Fruit fly (Drosophila melanogaster): ENCODE measurements around the gene Coq5.

The Coq5 gene

DNA sequence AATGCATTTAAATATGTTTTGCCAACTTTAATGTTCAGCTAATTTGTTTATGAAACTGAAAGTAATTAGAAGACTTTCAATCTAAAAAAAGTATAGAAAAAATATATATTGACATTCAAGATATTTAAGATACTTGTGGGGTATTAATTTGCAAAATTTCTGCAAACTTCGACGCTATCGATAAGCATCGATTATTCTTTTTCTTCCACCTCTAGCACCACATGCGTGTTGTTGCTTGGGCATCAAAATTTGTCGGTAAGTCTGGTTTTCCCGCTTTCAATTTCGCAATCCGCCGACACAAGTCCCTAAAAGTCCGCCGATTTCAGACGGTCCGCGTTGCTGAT lies 17.8 kb upstream of the Coq5 start, which contains the start of gene REG:
REG (plus strand) TSS at position 188 of the 344 bp plus-strand sequence.
- TF ChIP-seq pan (optimal IDR thresholded peaks at IDR 0.05) (no peak), lola (GFP tag; optimal IDR thresholded peaks at IDR 0.05) (no peak), rgr (GFP tag; optimal IDR thresholded peaks at IDR 0.05) (no peak), Vsx2 (GFP tag; optimal IDR thresholded peaks at IDR 0.05; ENCODE audit: partially characterized antibody) (no peak), Mio (GFP tag; optimal IDR thresholded peaks at IDR 0.05) (no peak), ey (GFP tag; optimal IDR thresholded peaks at IDR 0.05) (no peak), brk (GFP tag; optimal IDR thresholded peaks at IDR 0.05) (no peak), Hr83 (GFP tag; optimal IDR thresholded peaks at IDR 0.05; ENCODE audit: poor library complexity, severe bottlenecking) (no peak), usp (GFP tag; optimal IDR thresholded peaks at IDR 0.05) (no peak), CG9705 (GFP tag; optimal IDR thresholded peaks at IDR 0.05) (no peak), CrebA (GFP tag; optimal IDR thresholded peaks at IDR 0.05; ENCODE audit: borderline replicate concordance) (no peak), Myc (optimal IDR thresholded peaks at IDR 0.05) (no peak), sage (GFP tag; optimal IDR thresholded peaks at IDR 0.05) (no peak), foxo (GFP tag; optimal IDR thresholded peaks at IDR 0.05) (no peak), woc (GFP tag; optimal IDR thresholded peaks at IDR 0.05) (no peak), HLH106 (tag; optimal IDR thresholded peaks at IDR 0.05) (no peak)

- TF ChIP-seq N (GFP tag; optimal IDR thresholded peaks at IDR 0.05): no peak
- no peak for TF ChIP-seq lola (GFP tag; optimal IDR thresholded peaks at IDR 0.05)
- no peak for TF ChIP-seq sage (GFP tag; optimal IDR thresholded peaks at IDR 0.05)
- TF ChIP-seq h (GFP tag; optimal IDR thresholded peaks at IDR 0.05): no peak
- no peak for TF ChIP-seq tai (GFP tag; optimal IDR thresholded peaks at IDR 0.05)
- peak; percentile 24 for TF ChIP-seq brk (GFP tag; optimal IDR thresholded peaks at IDR 0.05)
- no peak for TF ChIP-seq Hnf4 (GFP tag; optimal IDR thresholded peaks at IDR 0.05)
- TF ChIP-seq woc (GFP tag; optimal IDR thresholded peaks at IDR 0.05): no peak
- TF ChIP-seq Myc (optimal IDR thresholded peaks at IDR 0.05): peak; percentile 60
- no peak for TF ChIP-seq Dif (GFP tag; optimal IDR thresholded peaks at IDR 0.05; ENCODE audit: partially characterized antibody)
- peak; percentile 7 for TF ChIP-seq psq (GFP tag; optimal IDR thresholded peaks at IDR 0.05)
- TF ChIP-seq Hr83 (GFP tag; optimal IDR thresholded peaks at IDR 0.05; ENCODE audit: poor library complexity, severe bottlenecking): no peak
- no peak for TF ChIP-seq GATAd (GFP tag; optimal IDR thresholded peaks at IDR 0.05)
These were observed 17.2 kb upstream of the Coq5 start, which contains the start of gene sno for dm6 chrX:13211357-13212137. sno (minus strand) TSS chrX:13211674.

DNA sequence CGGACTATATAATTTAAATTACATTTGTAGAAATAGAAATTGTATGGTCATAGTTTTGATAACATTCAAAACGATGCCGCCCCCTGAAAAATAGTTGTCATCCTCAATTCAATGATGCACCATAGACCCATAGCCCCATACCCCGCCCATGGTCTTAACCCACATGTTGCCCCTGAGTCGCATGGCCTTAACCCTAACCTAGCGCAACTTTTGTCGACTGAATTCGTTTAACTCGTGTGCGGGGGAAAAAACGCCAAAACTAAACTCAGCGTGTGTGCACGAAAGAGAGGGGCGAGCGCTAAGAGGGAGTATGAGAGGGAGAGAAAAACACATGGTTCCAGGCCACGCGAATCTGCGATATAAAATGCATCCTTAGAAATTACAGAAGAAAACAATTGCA lies 16.1 kb upstream of the Coq5 start:
- TF ChIP-seq HLH106 (tag; optimal IDR thresholded peaks at IDR 0.05): no peak
- no peak for TF ChIP-seq brk (GFP tag; optimal IDR thresholded peaks at IDR 0.05)
- no peak for TF ChIP-seq pan (optimal IDR thresholded peaks at IDR 0.05)
- no peak for TF ChIP-seq Dif (GFP tag; optimal IDR thresholded peaks at IDR 0.05; ENCODE audit: partially characterized antibody)

DNA sequence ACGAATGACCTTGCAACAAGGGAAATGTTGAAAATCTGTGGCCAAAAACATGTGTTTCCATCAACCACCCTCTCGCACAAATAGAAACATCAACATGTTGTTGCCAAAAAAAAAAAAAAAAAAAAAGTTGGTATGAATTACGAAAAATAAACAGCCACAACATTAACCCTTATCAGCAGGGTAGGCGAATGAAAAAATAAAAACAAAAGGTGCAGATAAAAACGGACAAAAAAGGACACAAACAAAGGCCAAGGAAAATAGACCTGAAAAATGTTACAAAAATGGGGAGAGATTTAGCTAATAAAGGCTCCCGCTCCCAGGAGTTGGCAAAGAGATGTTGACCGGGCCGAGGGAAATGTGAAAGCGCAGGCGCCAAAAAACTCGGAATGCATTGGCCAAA lies 15.1 kb upstream of the Coq5 start:
- no peak for TF ChIP-seq CG9705 (GFP tag; optimal IDR thresholded peaks at IDR 0.05)
- peak; percentile 53 for TF ChIP-seq Sp1 (GFP tag; optimal IDR thresholded peaks at IDR 0.05)

dm6 chrX:13208554-13208953 lies 14.2 kb upstream of the Coq5 start:
- TF ChIP-seq Mio (GFP tag; optimal IDR thresholded peaks at IDR 0.05) (no peak), Myc (optimal IDR thresholded peaks at IDR 0.05) (no peak), sv (GFP tag; optimal IDR thresholded peaks at IDR 0.05) (no peak), Dfd (GFP tag; optimal IDR thresholded peaks at IDR 0.05) (no peak), Sp1 (GFP tag; optimal IDR thresholded peaks at IDR 0.05) (no peak), rgr (GFP tag; optimal IDR thresholded peaks at IDR 0.05) (no peak), CG32264 (GFP tag; optimal IDR thresholded peaks at IDR 0.05) (no peak), Hnf4 (GFP tag; optimal IDR thresholded peaks at IDR 0.05) (no peak), Dif (GFP tag; optimal IDR thresholded peaks at IDR 0.05; ENCODE audit: partially characterized antibody) (no peak), OdsH (GFP tag; optimal IDR thresholded peaks at IDR 0.05) (no peak), woc (GFP tag; optimal IDR thresholded peaks at IDR 0.05) (no peak), tai (GFP tag; optimal IDR thresholded peaks at IDR 0.05) (no peak), dmrt93B (GFP tag; optimal IDR thresholded peaks at IDR 0.05) (no peak), jim (GFP tag; optimal IDR thresholded peaks at IDR 0.05) (no peak), CrebA (GFP tag; optimal IDR thresholded peaks at IDR 0.05; ENCODE audit: borderline replicate concordance) (no peak), Vsx2 (GFP tag; optimal IDR thresholded peaks at IDR 0.05; ENCODE audit: partially characterized antibody) (no peak), HLH106 (tag; optimal IDR thresholded peaks at IDR 0.05) (no peak)

Data from whole organism, wandering third instar larva.